Fruit fly (Drosophila melanogaster) whole organism, embryonic: ENCODE results near the gene CG5382.

Experiments used
- B-H1 ChIP-seq: fragments of 200-800 bp; sonication (Bioruptor generic); IDR thresholded peaks from 3 replicates; pipeline ENCODE4 v1.3.6; 2022; ENCODE audit warnings: missing biosample characterization, missing genetic modification characterization
- CG10543 ChIP-seq: fragments of 200-800 bp; sonication (Bioruptor generic); optimal IDR thresholded peaks from 3 replicates; lab custom pipeline; 2017; ENCODE audit warnings: missing biosample characterization, mild to moderate bottlenecking, missing genetic modification characterization, moderate library complexity
- CG12104 ChIP-seq: fragments of 200-800 bp; sonication (Bioruptor generic); optimal IDR thresholded peaks from 3 replicates; lab custom pipeline; 2016; ENCODE audit warnings: missing biosample characterization, missing genetic modification characterization
- CG12155 ChIP-seq: fragments of 200-800 bp; sonication (Bioruptor generic); optimal IDR thresholded peaks from 3 replicates; lab custom pipeline; 2016; ENCODE audit warnings: missing biosample characterization, missing genetic modification characterization
- CG14050 ChIP-seq: fragments of 200-800 bp; sonication (Bioruptor generic); IDR thresholded peaks from 3 replicates; pipeline ENCODE4 v1.3.6; 2022; ENCODE audit warnings: missing biosample characterization, missing genetic modification characterization
- CG17328 ChIP-seq: fragments of 200-800 bp; sonication (Bioruptor generic); IDR thresholded peaks from 2 replicates; pipeline ENCODE4 v1.3.6; 2022; ENCODE audit warnings: missing biosample characterization, missing genetic modification characterization
- CG2712 ChIP-seq: fragments of 200-800 bp; optimal IDR thresholded peaks from 3 replicates; lab custom pipeline; 2019; ENCODE audit warnings: missing biosample characterization, mild to moderate bottlenecking, missing genetic modification characterization, moderate library complexity
- CG2889 ChIP-seq: fragments of 200-800 bp; sonication (Bioruptor generic); IDR thresholded peaks from 3 replicates; pipeline ENCODE4 v1.3.6; 2022; ENCODE audit warnings: missing biosample characterization, missing genetic modification characterization
- CG31224 ChIP-seq: fragments of 200-800 bp; sonication (Bioruptor generic); IDR thresholded peaks from 2 replicates; pipeline ENCODE4 v1.3.6; 2022; ENCODE audit warnings: missing biosample characterization, missing genetic modification characterization
- CG33557 ChIP-seq: fragments of 200-800 bp; sonication (Bioruptor generic); optimal IDR thresholded peaks from 2 replicates; lab custom pipeline; 2019; ENCODE audit warnings: missing biosample characterization, mild to moderate bottlenecking, missing genetic modification characterization, moderate library complexity
- CG4730 ChIP-seq: fragments of 200-800 bp; sonication (Bioruptor generic); IDR thresholded peaks from 2 replicates; pipeline ENCODE4 v1.3.6; 2022; ENCODE audit warnings: missing biosample characterization, missing genetic modification characterization
- CG8089 ChIP-seq: fragments of 200-800 bp; sonication (Bioruptor generic); optimal IDR thresholded peaks from 3 replicates; lab custom pipeline; 2016; ENCODE audit warnings: missing biosample characterization, missing genetic modification characterization
- CG9609 ChIP-seq: fragments of 200-800 bp; sonication (Bioruptor generic); optimal IDR thresholded peaks from 3 replicates; lab custom pipeline; 2016; ENCODE audit warnings: missing biosample characterization, missing genetic modification characterization
- CG9876 ChIP-seq: fragments of 200-800 bp; sonication (Bioruptor generic); optimal IDR thresholded peaks from 2 replicates; lab custom pipeline; 2016; ENCODE audit warnings: missing biosample characterization, missing genetic modification characterization
- Dfd ChIP-seq, 2 experiments: fragments of >200 bp; optimal IDR thresholded peaks; 2 replicates each; lab custom pipeline; 2017; ENCODE audit warnings: missing biosample characterization in 2 of 2, missing genetic modification characterization in 2 of 2
- Eip74EF ChIP-seq, 2 experiments: fragments of 200-800 bp in 1 of 2; fragments of >200 bp in 1 of 2; sonication (Bioruptor generic) in 1 of 2; optimal IDR thresholded peaks; 2 replicates each; lab custom pipeline; 2017 to 2019; ENCODE audit warnings: missing biosample characterization in 2 of 2, missing genetic modification characterization in 2 of 2, mild to moderate bottlenecking in 1 of 2, moderate library complexity in 1 of 2
- HLH4C ChIP-seq: fragments of 200-800 bp; sonication (Bioruptor generic); IDR thresholded peaks from 3 replicates; pipeline ENCODE4 v1.3.6; 2022; ENCODE audit warnings: missing biosample characterization, missing genetic modification characterization; ENCODE audit not compliant: partially characterized antibody
- Hr39 ChIP-seq: fragments of >200 bp; optimal IDR thresholded peaks from 2 replicates; lab custom pipeline; 2017
- Hr51 ChIP-seq, 2 experiments: fragments of 200-800 bp; sonication (Bioruptor generic); optimal IDR thresholded peaks; 2 replicates in 1 of 2; 3 replicates in 1 of 2; lab custom pipeline; 2016 to 2018; ENCODE audit warnings: missing biosample characterization in 2 of 2, missing genetic modification characterization in 2 of 2, mild to moderate bottlenecking in 1 of 2, moderate library complexity in 1 of 2
- NC2β ChIP-seq: fragments of 200-800 bp; sonication (Bioruptor generic); optimal IDR thresholded peaks from 2 replicates; lab custom pipeline; 2016; ENCODE audit warnings: missing biosample characterization, missing genetic modification characterization
- Nf-YC ChIP-seq: fragments of 200-800 bp; optimal IDR thresholded peaks from 3 replicates; lab custom pipeline; 2019; ENCODE audit warnings: missing biosample characterization, mild to moderate bottlenecking, missing genetic modification characterization, moderate library complexity
- Sin3A ChIP-seq: fragments of >200 bp; optimal IDR thresholded peaks from 2 replicates; lab custom pipeline; 2018
- TFAM ChIP-seq: fragments of 200-800 bp; sonication (Bioruptor generic); optimal IDR thresholded peaks from 2 replicates; lab custom pipeline; 2017; ENCODE audit warnings: missing biosample characterization, missing genetic modification characterization, inconsistent platforms
- abd-A ChIP-seq: fragments of 200-800 bp; sonication (Bioruptor generic); optimal IDR thresholded peaks from 3 replicates; lab custom pipeline; 2019; ENCODE audit warnings: missing biosample characterization, mild to moderate bottlenecking, missing genetic modification characterization, moderate library complexity
- bcd ChIP-seq: fragments of 200-800 bp; sonication (Bioruptor generic); optimal IDR thresholded peaks from 2 replicates; lab custom pipeline; 2017; ENCODE audit warnings: missing biosample characterization, mild to moderate bottlenecking, missing genetic modification characterization
- chn ChIP-seq: fragments of 200-800 bp; sonication (Bioruptor generic); optimal IDR thresholded peaks from 2 replicates; lab custom pipeline; 2016; ENCODE audit warnings: missing biosample characterization, missing genetic modification characterization
- ems ChIP-seq: fragments of 200-800 bp; sonication (Bioruptor generic); optimal IDR thresholded peaks from 3 replicates; lab custom pipeline; 2016; ENCODE audit warnings: missing biosample characterization, missing genetic modification characterization
- hth ChIP-seq: fragments of >200 bp; optimal IDR thresholded peaks from 2 replicates; lab custom pipeline; 2017; ENCODE audit warnings: inconsistent platforms
- inv ChIP-seq: fragments of 200-800 bp; sonication (Bioruptor generic); IDR thresholded peaks from 2 replicates; pipeline ENCODE4 v1.3.6; 2022; ENCODE audit warnings: missing biosample characterization, missing genetic modification characterization; ENCODE audit not compliant: partially characterized antibody
- phol ChIP-seq: fragments of 200-800 bp; sonication (Bioruptor generic); optimal IDR thresholded peaks from 3 replicates; lab custom pipeline; 2018; ENCODE audit warnings: missing biosample characterization, mild to moderate bottlenecking, missing genetic modification characterization, moderate library complexity
- prd ChIP-seq, 3 experiments: fragments of >200 bp in 2 of 3; fragments of 200-800 bp in 1 of 3; sonication (Bioruptor generic) in 1 of 3; optimal IDR thresholded peaks in 2 of 3; IDR thresholded peaks in 1 of 3; 2 replicates in 2 of 3; 3 replicates in 1 of 3; pipeline versions ENCODE4 v1.3.6 to Lab custom; 2017 to 2022; ENCODE audit warnings: missing biosample characterization in 1 of 3, missing genetic modification characterization in 1 of 3
- row ChIP-seq: fragments of 200-800 bp; sonication (Bioruptor generic); IDR thresholded peaks from 3 replicates; pipeline ENCODE4 v1.3.6; 2022; ENCODE audit warnings: missing biosample characterization, missing genetic modification characterization
- sima ChIP-seq: fragments of 200-800 bp; sonication (Bioruptor generic); optimal IDR thresholded peaks from 2 replicates; lab custom pipeline; 2016; ENCODE audit warnings: missing biosample characterization, missing genetic modification characterization
- slou ChIP-seq: fragments of 200-800 bp; sonication (Bioruptor generic); optimal IDR thresholded peaks from 3 replicates; lab custom pipeline; 2016; ENCODE audit warnings: missing biosample characterization, missing genetic modification characterization
- sug ChIP-seq: fragments of 200-800 bp; optimal IDR thresholded peaks from 2 replicates; lab custom pipeline; 2019; ENCODE audit warnings: missing biosample characterization, mild to moderate bottlenecking, missing genetic modification characterization, moderate library complexity
- tio ChIP-seq: fragments of 200-800 bp; sonication (Bioruptor generic); optimal IDR thresholded peaks from 2 replicates; lab custom pipeline; 2017; ENCODE audit warnings: missing biosample characterization, missing genetic modification characterization, inconsistent platforms
- twi ChIP-seq: fragments of 200-800 bp; optimal IDR thresholded peaks from 2 replicates; lab custom pipeline; 2019; ENCODE audit warnings: missing biosample characterization, mild to moderate bottlenecking, missing genetic modification characterization, moderate library complexity
- wek ChIP-seq: fragments of 200-800 bp; sonication (Bioruptor generic); optimal IDR thresholded peaks from 3 replicates; lab custom pipeline; 2018; ENCODE audit warnings: missing biosample characterization, mild to moderate bottlenecking, missing genetic modification characterization, moderate library complexity
- zfh2 ChIP-seq: fragments of 200-800 bp; sonication (Bioruptor generic); optimal IDR thresholded peaks from 2 replicates; lab custom pipeline; 2016; ENCODE audit warnings: missing biosample characterization, missing genetic modification characterization

CG5382 gene

dm6 chr3R:22367126-22368076 is 1.6 kb upstream of the CG5382 start, which contains the start of the genes Polr3F and PyK (continued):
- TF ChIP-seq CG9609 (GFP tag; lab: Kevin White, UChicago) (no peak), CG12155 (peak; percentile 5), CG12104 (GFP tag; lab: Kevin White, UChicago) (peak; percentile 29), HLH4C (GFP tag; lab: Robert Waterston, UW) (no peak), sima (no peak), hth (lab: Kevin White, UChicago) (no peak), CG9876 (no peak), CG4730 (GFP tag; lab: Robert Waterston, UW) (no peak), CG10543 (GFP tag; lab: Kevin White, UChicago) (no peak), Hr39 (no peak), CG8089 (no peak), wek (GFP tag; lab: Kevin White, UChicago) (peak; percentile 96), zfh2 (peak; percentile 15), CG33557 (GFP tag; lab: Kevin White, UChicago) (peak; percentile 19), chn (GFP tag; lab: Kevin White, UChicago) (no peak), CG14050 (no peak), Dfd (GFP tag; optimal IDR thresholded peaks at IDR 0.05; lab: Kevin White, UChicago) (no peak), tio (GFP tag; lab: Kevin White, UChicago) (no peak), Eip74EF (GFP tag; optimal IDR thresholded peaks at IDR 0.05; lab: Kevin White, UChicago) (no peak), NC2β (GFP tag; lab: Kevin White, UChicago) (no peak), slou (GFP tag; lab: Kevin White, UChicago) (no peak), sug (peak; percentile 44), prd (optimal IDR thresholded peaks at IDR 0.05; lab: Kevin White, UChicago) (no peak), prd (GFP tag; IDR thresholded peaks at IDR 0.05; lab: Robert Waterston, UW) (no peak), Hr51 (GFP tag; optimal IDR thresholded peaks at IDR 0.05; lab: Kevin White, UChicago) (peak in 1 of 2 experiments; percentile 56), B-H1 (GFP tag; lab: Robert Waterston, UW) (no peak), TFAM (no peak), abd-A (tag; lab: Kevin White, UChicago) (peak; percentile 29), twi (peak; percentile 9), row (GFP tag; lab: Robert Waterston, UW) (peak; percentile 74), CG31224 (GFP tag; lab: Robert Waterston, UW) (no peak), CG2712 (peak; percentile 56), Nf-YC (tag; lab: Kevin White, UChicago) (peak; percentile 50), Sin3A (peak; percentile 18), bcd (GFP tag; lab: Kevin White, UChicago) (no peak), CG2889 (GFP tag; lab: Robert Waterston, UW) (no peak), phol (peak; percentile 47), ems (no peak), inv (GFP tag; lab: Robert Waterston, UW) (no peak), CG17328 (peak; percentile 31; the same call in 1 of the 2 replicates)
- TF ChIP-seq, all 482 proteins: peak for 141
